Worm (Caenorhabditis elegans): Measurements from ENCODE around the gene oac-12.
"Not testable (repeated sequence)": the region's sequence is repeated elsewhere in the genome, so short reads cannot be mapped to it uniquely, and the experiment has no call there.

DNA sequence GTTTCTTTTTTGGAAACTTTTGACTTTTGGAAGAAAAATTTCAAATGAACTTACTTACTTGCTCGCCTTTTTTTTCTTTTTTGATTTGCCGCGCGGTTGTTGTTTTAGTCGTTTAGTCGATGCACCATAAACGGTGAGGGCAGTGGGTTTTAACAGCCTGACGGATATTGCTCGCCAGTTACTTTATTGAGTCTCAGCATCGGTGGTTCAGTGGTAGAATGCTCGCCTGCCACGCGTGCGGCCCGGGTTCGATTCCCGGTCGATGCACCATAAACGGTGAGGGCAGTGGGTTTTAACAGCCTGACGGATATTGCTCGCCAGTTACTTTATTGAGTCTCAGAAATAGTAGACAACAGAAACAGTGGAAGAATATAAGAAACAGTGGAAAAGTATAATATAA, 21.9 kb downstream of the oac-12 start:
- not testable (repeated sequence) for TF ChIP-seq ztf-23 (GFP tag; IDR thresholded peaks at IDR 0.05); ref-1 (GFP tag; conservative IDR thresholded peaks at IDR 0.05); cog-1 (tag; optimal IDR thresholded peaks at IDR 0.05); ztf-29 (GFP tag; IDR thresholded peaks at IDR 0.05)
- TF ChIP-seq flt-1 (GFP tag; IDR thresholded peaks at IDR 0.05) = peak; percentile 47; the same call in 1 of the 2 replicates
